In the genomic region with DNA sequence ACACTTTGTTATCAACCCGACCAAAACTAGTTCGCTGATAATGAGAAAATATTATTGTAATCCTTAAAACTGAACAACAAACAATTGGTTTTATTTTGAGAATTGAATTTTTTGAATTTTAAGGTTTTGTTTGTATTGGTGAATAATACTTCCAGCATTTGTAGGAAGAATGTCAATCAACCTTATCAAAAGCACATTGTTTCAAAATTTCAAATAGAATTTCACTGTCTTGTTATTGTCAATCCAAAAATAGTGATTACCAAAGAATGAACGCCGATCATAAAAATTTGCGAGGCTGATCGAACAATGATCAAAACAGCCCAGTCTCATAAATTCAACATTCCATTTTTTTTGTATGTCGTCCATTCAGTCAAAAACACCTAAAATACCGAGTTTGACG, we compare ENCODE assay signal across 3 worm cellular contexts.
A peak's percentile ranks its signal among the peaks of the same experiment; 100 is the strongest.
TF ChIP-seq lines count a peak whose summit lies in the region.

No protein-coding gene starts in this region.

TF ChIP-seq in whole organism, L1 larva, 84 proteins besides CTCF, POLR2A, EP300 and RAD21:
- TF ChIP-seq fos-1 (tag; optimal IDR thresholded peaks at IDR 0.05; lab: Kevin White, UChicago) (no peak), efl-1 (optimal IDR thresholded peaks at IDR 0.05; lab: Kevin White, UChicago) (no peak), efl-1 (GFP tag; optimal IDR thresholded peaks at IDR 0.05 in 1 of 2; lab: Kevin White, UChicago) (peak in 1 of 2 experiments; percentile 28), blmp-1 (tag; optimal IDR thresholded peaks at IDR 0.05; lab: Kevin White, UChicago) (peak; percentile 23)
TF ChIP-seq in whole organism, L1 larva: peak in this region for 2.

TF ChIP-seq in whole organism, L4 larva, 104 proteins besides CTCF, POLR2A, EP300 and RAD21 (continues in another document):
- TF ChIP-seq attf-4 (tag; optimal IDR thresholded peaks at IDR 0.05; lab: Kevin White, UChicago) (no peak), T26A8.4 (GFP tag; IDR thresholded peaks at IDR 0.05; lab: Robert Waterston, UW) (no peak), dmd-9 (GFP tag; IDR thresholded peaks at IDR 0.05; lab: Robert Waterston, UW) (no peak), fos-1 (tag; optimal IDR thresholded peaks at IDR 0.05; lab: Kevin White, UChicago) (no peak), ctbp-1 (GFP tag; IDR thresholded peaks at IDR 0.05; lab: Robert Waterston, UW) (no peak), lin-38 (GFP tag; IDR thresholded peaks at IDR 0.05; lab: Robert Waterston, UW) (no peak), tag-97 (GFP tag; IDR thresholded peaks at IDR 0.05; lab: Robert Waterston, UW) (no peak), D1046.2 (GFP tag; IDR thresholded peaks at IDR 0.05; lab: Robert Waterston, UW) (no peak), dmd-6 (GFP tag; IDR thresholded peaks at IDR 0.05; lab: Robert Waterston, UW) (peak; percentile 86), aha-1 (tag; lab: Kevin White, UChicago) (peak; percentile 33), dpl-1 (GFP tag; optimal IDR thresholded peaks at IDR 0.05; lab: Kevin White, UChicago) (no peak), nhr-48 (tag; optimal IDR thresholded peaks at IDR 0.05; lab: Kevin White, UChicago) (no peak), unc-39 (tag; optimal IDR thresholded peaks at IDR 0.05; lab: Kevin White, UChicago) (no peak), saeg-2 (GFP tag; IDR thresholded peaks at IDR 0.05; lab: Robert Waterston, UW) (no peak), Y48G9A.11 (GFP tag; IDR thresholded peaks at IDR 0.05; lab: Robert Waterston, UW) (no peak), set-16 (GFP tag; IDR thresholded peaks at IDR 0.05; lab: Robert Waterston, UW) (no peak), egl-43 (GFP tag; IDR thresholded peaks at IDR 0.05; lab: Robert Waterston, UW) (no peak), gei-8 (GFP tag; optimal IDR thresholded peaks at IDR 0.05; lab: Kevin White, UChicago) (no peak), vab-7 (GFP tag; IDR thresholded peaks at IDR 0.05; lab: Robert Waterston, UW) (no peak), ama-1 (optimal IDR thresholded peaks at IDR 0.05; lab: Kevin White, UChicago) (no peak), zag-1 (tag; optimal IDR thresholded peaks at IDR 0.05; lab: Kevin White, UChicago) (no peak), php-3 (GFP tag; IDR thresholded peaks at IDR 0.05; lab: Robert Waterston, UW) (peak; percentile 63), tra-1 (GFP tag; IDR thresholded peaks at IDR 0.05; lab: Robert Waterston, UW) (peak; percentile 80), nhr-76 (tag; optimal IDR thresholded peaks at IDR 0.05; lab: Kevin White, UChicago) (no peak), unc-62 (GFP tag; optimal IDR thresholded peaks at IDR 0.05 in 1 of 2; lab: Kevin White, UChicago) (no peak), unc-62 (tag; optimal IDR thresholded peaks at IDR 0.05; lab: Kevin White, UChicago) (no peak), spr-1 (tag; optimal IDR thresholded peaks at IDR 0.05; lab: Kevin White, UChicago) (no peak), lin-13 (GFP tag; optimal IDR thresholded peaks at IDR 0.05; lab: Kevin White, UChicago) (no peak), nhr-11 (tag; optimal IDR thresholded peaks at IDR 0.05; lab: Kevin White, UChicago) (no peak), mep-1 (tag; optimal IDR thresholded peaks at IDR 0.05; lab: Kevin White, UChicago) (no peak), lin-15B (tag; optimal IDR thresholded peaks at IDR 0.05; lab: Kevin White, UChicago) (no peak), mdl-1 (tag; optimal IDR thresholded peaks at IDR 0.05; lab: Kevin White, UChicago) (no peak), F44E2.7 (GFP tag; IDR thresholded peaks at IDR 0.05; lab: Robert Waterston, UW) (no peak), lin-29 (GFP tag; IDR thresholded peaks at IDR 0.05; lab: Robert Waterston, UW) (no peak), egl-27 (tag; optimal IDR thresholded peaks at IDR 0.05; lab: Kevin White, UChicago) (no peak), F37D6.2 (tag; optimal IDR thresholded peaks at IDR 0.05; lab: Kevin White, UChicago) (no peak), fkh-10 (GFP tag; optimal IDR thresholded peaks at IDR 0.05; lab: Kevin White, UChicago) (no peak), aly-2 (tag; optimal IDR thresholded peaks at IDR 0.05; lab: Kevin White, UChicago) (no peak), sdz-12 (GFP tag; optimal IDR thresholded peaks at IDR 0.05; lab: Kevin White, UChicago) (no peak), pqm-1 (tag; optimal IDR thresholded peaks at IDR 0.05; lab: Kevin White, UChicago) (no peak), ceh-82 (tag; optimal IDR thresholded peaks at IDR 0.05; lab: Kevin White, UChicago) (no peak), ceh-28 (tag; optimal IDR thresholded peaks at IDR 0.05; lab: Kevin White, UChicago) (no peak), hlh-11 (tag; optimal IDR thresholded peaks at IDR 0.05; lab: Kevin White, UChicago) (peak; percentile 28), ceh-62 (tag; optimal IDR thresholded peaks at IDR 0.05; lab: Kevin White, UChicago) (no peak), ces-1 (GFP tag; optimal IDR thresholded peaks at IDR 0.05; lab: Kevin White, UChicago) (no peak), arid-1 (GFP tag; conservative IDR thresholded peaks at IDR 0.05; lab: Robert Waterston, UW) (no peak)

TF ChIP-seq in whole organism, young adult, 124 proteins besides CTCF, POLR2A, EP300 and RAD21:
- TF ChIP-seq ztf-25 (GFP tag; IDR thresholded peaks at IDR 0.05; lab: Robert Waterston, UW) = no peak
- TF ChIP-seq nhr-80 (tag; optimal IDR thresholded peaks at IDR 0.05; lab: Kevin White, UChicago) = peak; percentile 84
- no peak for TF ChIP-seq ztf-22 (GFP tag; optimal IDR thresholded peaks at IDR 0.05; lab: Kevin White, UChicago)
- TF ChIP-seq unc-62 (GFP tag; optimal IDR thresholded peaks at IDR 0.05; lab: Kevin White, UChicago) = peak; percentile 41
- peak; percentile 90 for TF ChIP-seq let-607 (tag; optimal IDR thresholded peaks at IDR 0.05; lab: Kevin White, UChicago)
- no peak for TF ChIP-seq F37B4.10 (GFP tag; IDR thresholded peaks at IDR 0.05; lab: Robert Waterston, UW)
TF ChIP-seq in whole organism, young adult: peak in this region for 3.
